Worm (Caenorhabditis elegans) whole organism, young adult: ENCODE results near the gene nspb-12.

Experiments
- B0019.2 ChIP-seq: fragments of 200-800 bp; sonication (Bioruptor generic); conservative IDR thresholded peaks from 2 replicates; pipeline ENCODE4 v1.3.6; 2022; ENCODE audit warnings: missing genetic modification reagents, missing genetic modification characterization, missing compliant biosample characterization
- F22D6.2 ChIP-seq: sonication (generic microtip); optimal IDR thresholded peaks from 2 replicates; lab custom pipeline; 2016; ENCODE audit warnings: mild to moderate bottlenecking, missing genetic modification characterization, missing compliant biosample characterization
- dpl-1 ChIP-seq: fragments of 150-350 bp; optimal IDR thresholded peaks from 2 replicates; lab custom pipeline; 2014; ENCODE audit warnings: missing biosample characterization, missing genetic modification reagents, missing genetic modification characterization
- egl-18 ChIP-seq: fragments of 200-800 bp; sonication (Bioruptor generic); IDR thresholded peaks from 2 replicates; pipeline ENCODE4 v1.3.6; 2022; ENCODE audit warnings: missing genetic modification reagents, missing genetic modification characterization, missing compliant biosample characterization
- repo-1 ChIP-seq: sonication (generic microtip); optimal IDR thresholded peaks from 2 replicates; lab custom pipeline; 2017; ENCODE audit warnings: mild to moderate bottlenecking, missing genetic modification characterization, missing compliant biosample characterization

- TF ChIP-seq egl-18 (GFP tag; lab: Robert Waterston, UW) (no peak), B0019.2 (GFP tag; lab: Robert Waterston, UW) (no peak), dpl-1 (GFP tag; lab: Kevin White, UChicago) (no peak), repo-1 (tag; lab: Kevin White, UChicago) (no peak), F22D6.2 (tag; lab: Kevin White, UChicago) (no peak)
Observed at ce11 chrIII:5541777-5542176, 26.8 kb downstream of the nspb-12 start.
